Worm (Caenorhabditis elegans) whole organism, late embryonic: ENCODE measurements around the gene F54D8.10.

ENCODE experiments used
- C38D4.7 ChIP-seq: fragments of 200-800 bp; sonication (Bioruptor generic); optimal IDR thresholded peaks from 2 replicates; lab custom pipeline; 2018; ENCODE audit warnings: mild to moderate bottlenecking, missing genetic modification characterization, moderate library complexity, missing compliant biosample characterization
- K09A11.1 ChIP-seq: sonication (generic microtip); optimal IDR thresholded peaks from 2 replicates; lab custom pipeline; 2017; ENCODE audit warnings: antibody characterized with exemption, mild to moderate bottlenecking, missing genetic modification characterization, missing compliant biosample characterization; ENCODE audit not compliant: insufficient read depth
- ceh-2 ChIP-seq: sonication (generic microtip); optimal IDR thresholded peaks from 2 replicates; lab custom pipeline; 2016; ENCODE audit warnings: missing genotype, missing genetic modification characterization, missing compliant biosample characterization
- ceh-30 ChIP-seq: fragments of 150-350 bp; optimal IDR thresholded peaks from 2 replicates; lab custom pipeline; 2014; ENCODE audit warnings: missing biosample characterization, missing genetic modification characterization
- ceh-34 ChIP-seq: sonication (generic microtip); optimal IDR thresholded peaks from 2 replicates; lab custom pipeline; 2016; ENCODE audit warnings: mild to moderate bottlenecking, missing genetic modification characterization, missing compliant biosample characterization
- ceh-48 ChIP-seq: sonication (generic microtip); optimal IDR thresholded peaks from 2 replicates; lab custom pipeline; 2016; ENCODE audit warnings: missing genetic modification characterization, inconsistent platforms, missing compliant biosample characterization
- ceh-6 ChIP-seq: fragments of 200-800 bp; sonication (Bioruptor generic); optimal IDR thresholded peaks from 2 replicates; lab custom pipeline; 2018; ENCODE audit warnings: mild to moderate bottlenecking, missing genetic modification characterization, missing compliant biosample characterization
- dmd-4 ChIP-seq: sonication (generic microtip); optimal IDR thresholded peaks from 2 replicates; lab custom pipeline; 2016; ENCODE audit warnings: borderline replicate concordance, missing genetic modification characterization, missing compliant biosample characterization
- eyg-1 ChIP-seq: sonication (generic microtip); optimal IDR thresholded peaks from 2 replicates; lab custom pipeline; 2016; ENCODE audit warnings: missing genotype, missing genetic modification characterization, missing compliant biosample characterization
- fax-1 ChIP-seq: sonication (generic microtip); optimal IDR thresholded peaks from 2 replicates; lab custom pipeline; 2016; ENCODE audit warnings: missing genotype, missing genetic modification characterization, missing compliant biosample characterization
- fkh-10 ChIP-seq: fragments of 150-350 bp; optimal IDR thresholded peaks from 2 replicates; lab custom pipeline; 2014; ENCODE audit warnings: missing biosample characterization, missing genetic modification reagents, missing genetic modification characterization
- fkh-6 ChIP-seq: sonication (generic microtip); optimal IDR thresholded peaks from 2 replicates; lab custom pipeline; 2016; ENCODE audit warnings: missing genetic modification characterization, missing compliant biosample characterization
- gmeb-2 ChIP-seq: sonication (generic microtip); optimal IDR thresholded peaks from 2 replicates; lab custom pipeline; 2016; ENCODE audit warnings: missing genetic modification characterization, inconsistent platforms, missing compliant biosample characterization
- hlh-15 ChIP-seq: sonication (generic microtip); optimal IDR thresholded peaks from 2 replicates; lab custom pipeline; 2016; ENCODE audit warnings: missing genetic modification characterization, missing compliant biosample characterization
- hlh-30 ChIP-seq: sonication (generic microtip); optimal IDR thresholded peaks from 2 replicates; lab custom pipeline; 2017; ENCODE audit warnings: antibody characterized with exemption, missing genetic modification characterization, missing compliant biosample characterization; ENCODE audit not compliant: insufficient read depth
- hlh-6 ChIP-seq: sonication (generic microtip); optimal IDR thresholded peaks from 2 replicates; lab custom pipeline; 2016; ENCODE audit warnings: missing genotype, missing genetic modification characterization, missing compliant biosample characterization
- hlh-8 ChIP-seq: sonication (generic microtip); optimal IDR thresholded peaks from 2 replicates; lab custom pipeline; 2016; ENCODE audit warnings: missing genotype, missing genetic modification characterization, missing compliant biosample characterization
- lin-11 ChIP-seq: fragments of 200-800 bp; sonication (Bioruptor generic); optimal IDR thresholded peaks from 2 replicates; lab custom pipeline; 2018; ENCODE audit warnings: mild to moderate bottlenecking, missing genetic modification characterization, missing compliant biosample characterization
- mec-3 ChIP-seq: sonication (generic microtip); optimal IDR thresholded peaks from 2 replicates; lab custom pipeline; 2016; ENCODE audit warnings: borderline replicate concordance, missing genetic modification characterization, missing compliant biosample characterization
- nfya-1 ChIP-seq: sonication (generic microtip); optimal IDR thresholded peaks from 2 replicates; lab custom pipeline; 2017; ENCODE audit warnings: missing genetic modification characterization, mild to moderate bottlenecking, missing compliant biosample characterization, antibody characterized with exemption, moderate library complexity
- pag-3 ChIP-seq: sonication (generic microtip); optimal IDR thresholded peaks from 2 replicates; lab custom pipeline; 2016; ENCODE audit warnings: missing compliant biosample characterization, missing genetic modification characterization, borderline replicate concordance
- pax-1 ChIP-seq: fragments of 150-350 bp; optimal IDR thresholded peaks from 2 replicates; lab custom pipeline; 2014; ENCODE audit warnings: missing biosample characterization, missing genetic modification characterization
- pha-4 ChIP-seq: fragments of 150-350 bp; optimal IDR thresholded peaks from 2 replicates; lab custom pipeline; 2018; ENCODE audit warnings: missing biosample characterization, missing genetic modification reagents, missing genetic modification characterization
- pros-1 ChIP-seq: fragments of 150-350 bp; optimal IDR thresholded peaks from 2 replicates; lab custom pipeline; 2014; ENCODE audit warnings: missing biosample characterization, missing genetic modification reagents, missing genetic modification characterization
- ref-2 ChIP-seq: sonication (generic microtip); optimal IDR thresholded peaks from 2 replicates; lab custom pipeline; 2016; ENCODE audit warnings: missing genetic modification characterization, missing compliant biosample characterization
- rnt-1 ChIP-seq: sonication (generic microtip); optimal IDR thresholded peaks from 2 replicates; lab custom pipeline; 2016; ENCODE audit warnings: missing genetic modification characterization, missing compliant biosample characterization
- sdc-2 ChIP-seq: sonication (generic microtip); optimal IDR thresholded peaks from 2 replicates; lab custom pipeline; 2016; ENCODE audit warnings: missing genotype, missing genetic modification characterization, missing compliant biosample characterization
- sox-2 ChIP-seq: fragments of 200-800 bp; sonication (Bioruptor generic); IDR thresholded peaks from 2 replicates; pipeline ENCODE4 v1.3.6; 2022; ENCODE audit warnings: missing genetic modification reagents, missing genetic modification characterization, missing compliant biosample characterization
- sox-4 ChIP-seq: sonication (generic microtip); optimal IDR thresholded peaks from 2 replicates; lab custom pipeline; 2017; ENCODE audit warnings: mild to moderate bottlenecking, missing genetic modification characterization, inconsistent platforms, missing compliant biosample characterization
- tbx-2 ChIP-seq: sonication (generic microtip); optimal IDR thresholded peaks from 2 replicates; lab custom pipeline; 2016; ENCODE audit warnings: missing genetic modification characterization, missing compliant biosample characterization
- unc-55 ChIP-seq: sonication (generic microtip); optimal IDR thresholded peaks from 2 replicates; lab custom pipeline; 2017; ENCODE audit warnings: missing biosample characterization, missing genetic modification reagents, missing genetic modification characterization
- unc-86 ChIP-seq: sonication (generic microtip); optimal IDR thresholded peaks from 2 replicates; lab custom pipeline; 2016; ENCODE audit warnings: missing genetic modification characterization, missing compliant biosample characterization

F54D8.10 gene

ce11 chrIII:5109401-5109800 lies 14.8 kb downstream of the F54D8.10 start, which contains the start of gene sax-2:
Gene sax-2, plus strand, starts transcription at chrIII:5109701.
- TF ChIP-seq sdc-2 (tag; lab: Kevin White, UChicago) (no peak), fax-1 (tag; lab: Kevin White, UChicago) (no peak), mec-3 (tag; lab: Kevin White, UChicago) (no peak), nfya-1 (tag; lab: Kevin White, UChicago) (no peak), unc-86 (no peak), fkh-10 (GFP tag; lab: Kevin White, UChicago) (no peak), lin-11 (no peak), rnt-1 (tag; lab: Kevin White, UChicago) (no peak), sox-4 (tag; lab: Kevin White, UChicago) (no peak), ceh-2 (no peak), pax-1 (tag; lab: Kevin White, UChicago) (no peak), ceh-6 (GFP tag; lab: Kevin White, UChicago) (no peak), ceh-48 (tag; lab: Kevin White, UChicago) (no peak), eyg-1 (tag; lab: Kevin White, UChicago) (no peak)

- TF ChIP-seq hlh-30 (tag; lab: Kevin White, UChicago) = no peak
These were observed 17.8 kb downstream of the F54D8.10 start for ce11 chrIII:5112399-5112798.

ce11 chrIII:5112998-5113397 lies 18.4 kb downstream of the F54D8.10 start:
- TF ChIP-seq fkh-6 (tag; lab: Kevin White, UChicago) = no peak
- TF ChIP-seq C38D4.7 (GFP tag; lab: Kevin White, UChicago) = no peak
- no peak for TF ChIP-seq dmd-4
- no peak for TF ChIP-seq gmeb-2 (tag; lab: Kevin White, UChicago)
- no peak for TF ChIP-seq K09A11.1 (tag; lab: Kevin White, UChicago)
- TF ChIP-seq pag-3 (tag; lab: Kevin White, UChicago) = no peak
- no peak for TF ChIP-seq hlh-8 (tag; lab: Kevin White, UChicago)
- no peak for TF ChIP-seq pros-1
- TF ChIP-seq sox-2 (GFP tag; lab: Robert Waterston, UW) = no peak
- TF ChIP-seq fax-1 (tag; lab: Kevin White, UChicago) = no peak
- TF ChIP-seq tbx-2 = no peak
- no peak for TF ChIP-seq hlh-6 (tag; lab: Kevin White, UChicago)

ce11 chrIII:5119063-5119462 lies 24.5 kb downstream of the F54D8.10 start:
- no peak for TF ChIP-seq ceh-34 (tag; lab: Kevin White, UChicago)
- no peak for TF ChIP-seq ceh-30 (tag; lab: Kevin White, UChicago)
- no peak for TF ChIP-seq ref-2
- no peak for TF ChIP-seq hlh-15 (tag; lab: Kevin White, UChicago)
- TF ChIP-seq hlh-30 (tag; lab: Kevin White, UChicago) = no peak

- TF ChIP-seq tbx-2 (peak; percentile 29), fax-1 (tag; lab: Kevin White, UChicago) (no peak)
These were observed 26.0 kb downstream of the F54D8.10 start for ce11 chrIII:5120593-5120992.

ce11 chrIII:5124385-5124784 lies 29.8 kb downstream of the F54D8.10 start:
- TF ChIP-seq fax-1 (tag; lab: Kevin White, UChicago) (no peak), pha-4 (tag; lab: Kevin White, UChicago) (no peak), ceh-2 (no peak), tbx-2 (peak; percentile 79), unc-55 (peak; percentile 52)
- TF ChIP-seq, all 69 proteins: peak for 2
